Worm (Caenorhabditis elegans) whole organism, L3 larva: ENCODE data around the gene T19H12.15.

Experiments used
- ZK546.5 ChIP-seq: sonication (generic microtip); optimal IDR thresholded peaks from 2 replicates; lab custom pipeline; 2017; ENCODE audit warnings: missing biosample characterization, missing genetic modification characterization
- ama-1 ChIP-seq: fragments of 150-350 bp; optimal IDR thresholded peaks from 2 replicates; lab custom pipeline; 2018
- nhr-237 ChIP-seq: fragments of 150-350 bp; optimal IDR thresholded peaks from 2 replicates; lab custom pipeline; 2014; ENCODE audit warnings: missing biosample characterization, missing genetic modification characterization
- sea-2 ChIP-seq: fragments of 150-350 bp; sonication (generic microtip); optimal IDR thresholded peaks from 4 replicates; lab custom pipeline; 2014; ENCODE audit warnings: missing biosample characterization, missing genetic modification reagents, missing genetic modification characterization
- unc-39 ChIP-seq: sonication (generic microtip); optimal IDR thresholded peaks from 4 replicates; lab custom pipeline; 2017; ENCODE audit warnings: missing biosample characterization, missing genetic modification characterization
- unc-62 ChIP-seq: fragments of 150-350 bp; sonication (generic microtip); optimal IDR thresholded peaks from 4 replicates; lab custom pipeline; 2014; ENCODE audit warnings: missing biosample characterization, missing genetic modification reagents, missing genetic modification characterization

DNA sequence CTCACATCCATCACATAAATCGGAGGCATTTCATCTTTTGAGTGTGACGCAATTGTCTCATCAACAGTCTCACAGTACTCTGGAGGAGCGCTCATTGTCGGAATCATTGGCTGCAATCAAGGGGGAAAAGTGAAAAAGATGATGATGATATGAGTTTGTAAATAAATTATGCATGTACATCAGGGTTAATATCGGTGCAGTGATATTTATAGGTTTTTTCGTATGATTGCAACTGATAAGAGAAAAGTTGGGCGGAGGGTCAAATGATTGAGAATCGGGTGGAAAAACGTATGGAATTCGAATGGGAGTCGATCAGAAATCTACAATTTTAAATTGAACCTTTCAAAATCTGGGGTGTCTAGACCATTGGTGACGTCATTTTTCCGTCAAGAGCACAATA is 35.7 kb upstream of the T19H12.15 start, which contains the start of gene H23N18.6:
- TF ChIP-seq unc-62 (GFP tag; lab: Kevin White, UChicago) (no peak), ama-1 (lab: Kevin White, UChicago) (no peak), unc-39 (tag; lab: Kevin White, UChicago) (no peak), ZK546.5 (tag; lab: Kevin White, UChicago) (no peak), sea-2 (no peak), nhr-237 (tag; lab: Kevin White, UChicago) (no peak)
